Worm (Caenorhabditis elegans): Measurements from ENCODE around the gene C02G6.2.

- TF ChIP-seq nhr-237 (tag; optimal IDR thresholded peaks at IDR 0.05) (no peak), dmd-4 (tag; optimal IDR thresholded peaks at IDR 0.05) (no peak), nhr-11 (tag; optimal IDR thresholded peaks at IDR 0.05) (no peak), ama-1 (optimal IDR thresholded peaks at IDR 0.05) (no peak), ceh-82 (tag; optimal IDR thresholded peaks at IDR 0.05) (no peak), snpc-4 (tag; optimal IDR thresholded peaks at IDR 0.05) (no peak), nhr-23 (tag; optimal IDR thresholded peaks at IDR 0.05) (no peak), alr-1 (tag; optimal IDR thresholded peaks at IDR 0.05) (no peak), skn-1 (tag; optimal IDR thresholded peaks at IDR 0.05) (no peak), ztf-11 (tag; optimal IDR thresholded peaks at IDR 0.05) (no peak), sma-3 (GFP tag; optimal IDR thresholded peaks at IDR 0.05) (no peak), lin-13 (GFP tag; optimal IDR thresholded peaks at IDR 0.05) (no peak), nhr-25 (tag; optimal IDR thresholded peaks at IDR 0.05) (no peak)
These were observed 40.6 kb downstream of the C02G6.2 start, which contains the start of gene C04E6.13 for ce11 chrV:5912426-5912825.

All from whole organism, L2 larva.